Worm (Caenorhabditis elegans): ENCODE measurements around the gene arx-4.

- TF ChIP-seq dpl-1 (GFP tag; optimal IDR thresholded peaks at IDR 0.05) (no peak), hlh-12 (tag; optimal IDR thresholded peaks at IDR 0.05) (no peak), pha-4 (tag; optimal IDR thresholded peaks at IDR 0.05) (peak; percentile 89), somi-1 (GFP tag; optimal IDR thresholded peaks at IDR 0.05) (peak; percentile 68), K11D2.4 (GFP tag; IDR thresholded peaks at IDR 0.05) (peak; percentile 79), aptf-3 (GFP tag; IDR thresholded peaks at IDR 0.05) (no peak), lag-1 (GFP tag; IDR thresholded peaks at IDR 0.05) (no peak), nhr-80 (tag; optimal IDR thresholded peaks at IDR 0.05) (peak; percentile 95), let-526 (GFP tag; IDR thresholded peaks at IDR 0.05) (peak; percentile 82; the same call in 1 of the 2 replicates), lsl-1 (GFP tag; optimal IDR thresholded peaks at IDR 0.05) (no peak), unc-62 (GFP tag; optimal IDR thresholded peaks at IDR 0.05) (peak; percentile 82), Y53F4B.3 (GFP tag; IDR thresholded peaks at IDR 0.05) (no peak), nfya-2 (GFP tag; IDR thresholded peaks at IDR 0.05) (no peak)
Measured at ce11 chrIII:833711-834442, 28.2 kb upstream of the arx-4 start.
